Fruit fly (Drosophila melanogaster) whole organism, embryonic: ENCODE data around the gene PDCD-5.

ENCODE experiments used
- Blimp-1 ChIP-seq: fragments of 200-800 bp; sonication (Bioruptor generic); optimal IDR thresholded peaks from 3 replicates; lab custom pipeline; 2018; ENCODE audit warnings: missing biosample characterization, missing genetic modification characterization, mild to moderate bottlenecking, moderate library complexity, missing genetic modification reagents
- CG10274 ChIP-seq: fragments of 200-800 bp; sonication (Bioruptor generic); optimal IDR thresholded peaks from 3 replicates; lab custom pipeline; 2017; ENCODE audit warnings: missing biosample characterization, mild to moderate bottlenecking, missing genetic modification characterization
- CG10366 ChIP-seq: fragments of 200-800 bp; sonication (Bioruptor generic); IDR thresholded peaks from 2 replicates; pipeline ENCODE4 v1.3.6; 2022; ENCODE audit warnings: missing biosample characterization, missing genetic modification characterization
- CG10959 ChIP-seq: fragments of 200-800 bp; sonication (Bioruptor generic); IDR thresholded peaks from 2 replicates; pipeline ENCODE4 v1.3.6; 2022; ENCODE audit warnings: missing biosample characterization, missing genetic modification characterization
- CG11398 ChIP-seq: fragments of 200-800 bp; sonication (Bioruptor generic); optimal IDR thresholded peaks from 2 replicates; lab custom pipeline; 2016; ENCODE audit warnings: missing biosample characterization, missing genetic modification characterization
- CG11560 ChIP-seq: fragments of 200-800 bp; sonication (Bioruptor generic); IDR thresholded peaks from 3 replicates; pipeline ENCODE4 v1.3.6; 2022; ENCODE audit warnings: missing biosample characterization, missing genetic modification characterization
- CG12155 ChIP-seq: fragments of 200-800 bp; sonication (Bioruptor generic); optimal IDR thresholded peaks from 3 replicates; lab custom pipeline; 2016; ENCODE audit warnings: missing biosample characterization, missing genetic modification characterization
- CG13424 ChIP-seq: fragments of 200-800 bp; sonication (Bioruptor generic); optimal IDR thresholded peaks from 2 replicates; lab custom pipeline; 2019; ENCODE audit warnings: missing biosample characterization, mild to moderate bottlenecking, missing genetic modification characterization, moderate library complexity
- CG14014 ChIP-seq: fragments of 200-800 bp; sonication (Bioruptor generic); IDR thresholded peaks from 2 replicates; pipeline ENCODE4 v1.3.6; 2022; ENCODE audit warnings: missing biosample characterization, missing genetic modification characterization
- CG15479 ChIP-seq: fragments of 200-800 bp; sonication (Bioruptor generic); optimal IDR thresholded peaks from 3 replicates; lab custom pipeline; 2019; ENCODE audit warnings: missing biosample characterization, mild to moderate bottlenecking, missing genetic modification characterization, moderate library complexity
- CG17361 ChIP-seq: fragments of 200-800 bp; sonication (Bioruptor generic); IDR thresholded peaks from 3 replicates; pipeline ENCODE4 v1.3.6; 2022; ENCODE audit warnings: missing biosample characterization, missing genetic modification characterization
- CG18619 ChIP-seq: fragments of 200-800 bp; sonication (Bioruptor generic); optimal IDR thresholded peaks from 3 replicates; lab custom pipeline; 2017; ENCODE audit warnings: missing biosample characterization, mild to moderate bottlenecking, missing genetic modification characterization
- CG2875 ChIP-seq: fragments of 200-800 bp; sonication (Bioruptor generic); optimal IDR thresholded peaks from 2 replicates; lab custom pipeline; 2017; ENCODE audit warnings: missing biosample characterization, mild to moderate bottlenecking, missing genetic modification characterization, missing genetic modification reagents
- CG3407 ChIP-seq: fragments of 200-800 bp; sonication (Bioruptor generic); optimal IDR thresholded peaks from 2 replicates; lab custom pipeline; 2018; ENCODE audit warnings: missing biosample characterization, mild to moderate bottlenecking, missing genetic modification characterization
- CG34224 ChIP-seq: fragments of 200-800 bp; sonication (Bioruptor generic); IDR thresholded peaks from 3 replicates; pipeline ENCODE4 v1.3.6; 2022; ENCODE audit warnings: missing biosample characterization, missing genetic modification characterization; ENCODE audit not compliant: partially characterized antibody
- CG4328 ChIP-seq: fragments of 200-800 bp; sonication (Bioruptor generic); optimal IDR thresholded peaks from 3 replicates; lab custom pipeline; 2017; ENCODE audit warnings: missing biosample characterization, missing genetic modification reagents, missing genetic modification characterization
- CG4424 ChIP-seq: fragments of 200-800 bp; sonication (Bioruptor generic); optimal IDR thresholded peaks from 3 replicates; lab custom pipeline; 2016; ENCODE audit warnings: missing biosample characterization, missing genetic modification characterization
- CG5245 ChIP-seq: fragments of 200-800 bp; sonication (Bioruptor generic); optimal IDR thresholded peaks from 3 replicates; lab custom pipeline; 2016; ENCODE audit warnings: missing biosample characterization, missing genetic modification characterization
- CG6254 ChIP-seq: fragments of 200-800 bp; sonication (Bioruptor generic); optimal IDR thresholded peaks from 3 replicates; lab custom pipeline; 2017; ENCODE audit warnings: mild to moderate bottlenecking, missing biosample characterization, missing genetic modification reagents, missing genetic modification characterization
- CG6654 ChIP-seq: fragments of 200-800 bp; sonication (Bioruptor generic); optimal IDR thresholded peaks from 2 replicates; lab custom pipeline; 2017; ENCODE audit warnings: missing biosample characterization, mild to moderate bottlenecking, missing genetic modification characterization
- CG6689 ChIP-seq: fragments of 200-800 bp; sonication (Bioruptor generic); IDR thresholded peaks from 2 replicates; pipeline ENCODE4 v1.3.6; 2022; ENCODE audit warnings: missing biosample characterization, missing genetic modification characterization
- CG7839 ChIP-seq: fragments of 200-800 bp; sonication (Bioruptor generic); optimal IDR thresholded peaks from 3 replicates; lab custom pipeline; 2018; ENCODE audit warnings: missing biosample characterization, mild to moderate bottlenecking, missing genetic modification characterization, moderate library complexity
- CG9437 ChIP-seq: fragments of 200-800 bp; sonication (Bioruptor generic); optimal IDR thresholded peaks from 2 replicates; lab custom pipeline; 2018; ENCODE audit warnings: missing biosample characterization, mild to moderate bottlenecking, missing genetic modification characterization
- CHES-1-like ChIP-seq: fragments of 200-800 bp; sonication (Bioruptor generic); optimal IDR thresholded peaks from 2 replicates; lab custom pipeline; 2016; ENCODE audit warnings: missing biosample characterization, missing genetic modification characterization
- CkIIα-i1 ChIP-seq: fragments of 200-800 bp; sonication (Bioruptor generic); IDR thresholded peaks from 2 replicates; pipeline ENCODE4 v1.3.6; 2022; ENCODE audit warnings: missing biosample characterization, missing genetic modification characterization
- Doc2 ChIP-seq: fragments of 200-800 bp; sonication (Bioruptor generic); IDR thresholded peaks from 2 replicates; pipeline ENCODE4 v1.3.6; 2022; ENCODE audit warnings: missing biosample characterization, missing genetic modification characterization
- Hey ChIP-seq: fragments of 200-800 bp; sonication (Bioruptor generic); optimal IDR thresholded peaks from 3 replicates; lab custom pipeline; 2018; ENCODE audit warnings: missing biosample characterization, mild to moderate bottlenecking, missing genetic modification characterization
- HmgZ ChIP-seq: fragments of 200-800 bp; sonication (Bioruptor generic); optimal IDR thresholded peaks from 2 replicates; lab custom pipeline; 2018; ENCODE audit warnings: missing biosample characterization, mild to moderate bottlenecking, missing genetic modification characterization
- MBD-R2 ChIP-seq: fragments of 200-800 bp; sonication (Bioruptor generic); IDR thresholded peaks from 2 replicates; pipeline ENCODE4 v1.3.6; 2022; ENCODE audit warnings: missing biosample characterization, missing genetic modification characterization
- Rx ChIP-seq: fragments of 200-800 bp; sonication (Bioruptor generic); IDR thresholded peaks from 2 replicates; pipeline ENCODE4 v1.3.6; 2022; ENCODE audit warnings: missing biosample characterization, missing genetic modification characterization
- Spps ChIP-seq: fragments of 200-800 bp; sonication (Bioruptor generic); optimal IDR thresholded peaks from 2 replicates; lab custom pipeline; 2018; ENCODE audit warnings: missing biosample characterization, mild to moderate bottlenecking, missing genetic modification characterization
- Stat92E ChIP-seq, 3 experiments: fragments of >200 bp in 2 of 3; fragments of 200-800 bp in 1 of 3; sonication (Bioruptor generic) in 1 of 3; optimal IDR thresholded peaks; 2 replicates each; lab custom pipeline; 2017 to 2019; ENCODE audit warnings: missing biosample characterization in 3 of 3, missing genetic modification characterization in 3 of 3, mild to moderate bottlenecking in 1 of 3, moderate library complexity in 1 of 3
- ac ChIP-seq: fragments of 200-800 bp; sonication (Bioruptor generic); optimal IDR thresholded peaks from 3 replicates; lab custom pipeline; 2017; ENCODE audit warnings: missing biosample characterization, mild to moderate bottlenecking, missing genetic modification characterization
- chinmo ChIP-seq: fragments of 200-800 bp; sonication (Bioruptor generic); IDR thresholded peaks from 4 replicates; pipeline ENCODE4 v1.3.6; 2022; ENCODE audit warnings: missing biosample characterization, missing genetic modification characterization; ENCODE audit not compliant: partially characterized antibody
- dati ChIP-seq: fragments of 200-800 bp; sonication (Bioruptor generic); IDR thresholded peaks from 2 replicates; pipeline ENCODE4 v1.3.6; 2022; ENCODE audit warnings: missing biosample characterization, missing genetic modification characterization
- dmrt99B ChIP-seq: fragments of 200-800 bp; sonication (Bioruptor generic); optimal IDR thresholded peaks from 2 replicates; lab custom pipeline; 2018; ENCODE audit warnings: missing biosample characterization, mild to moderate bottlenecking, missing genetic modification characterization, moderate library complexity
- gem ChIP-seq: fragments of 200-800 bp; sonication (Bioruptor generic); optimal IDR thresholded peaks from 2 replicates; lab custom pipeline; 2019; ENCODE audit warnings: missing biosample characterization, mild to moderate bottlenecking, missing genetic modification characterization, moderate library complexity
- grn ChIP-seq: fragments of 200-800 bp; sonication (Bioruptor generic); optimal IDR thresholded peaks from 3 replicates; lab custom pipeline; 2017; ENCODE audit warnings: missing biosample characterization, missing genetic modification characterization
- gsb-n ChIP-seq: fragments of 200-800 bp; sonication (Bioruptor generic); optimal IDR thresholded peaks from 3 replicates; lab custom pipeline; 2018; ENCODE audit warnings: missing biosample characterization, mild to moderate bottlenecking, missing genetic modification characterization
- hb ChIP-seq: fragments of 200-800 bp; sonication (Bioruptor generic); IDR thresholded peaks from 3 replicates; pipeline ENCODE4 v1.3.6; 2022; ENCODE audit warnings: missing biosample characterization, missing genetic modification characterization; ENCODE audit not compliant: partially characterized antibody
- her ChIP-seq: fragments of 200-800 bp; sonication (Bioruptor generic); optimal IDR thresholded peaks from 2 replicates; lab custom pipeline; 2016; ENCODE audit warnings: missing biosample characterization, missing genetic modification characterization
- ind ChIP-seq: fragments of 200-800 bp; sonication (Bioruptor generic); optimal IDR thresholded peaks from 3 replicates; lab custom pipeline; 2016; ENCODE audit warnings: missing biosample characterization, missing genetic modification characterization
- insv ChIP-seq, 2 experiments: fragments of 200-800 bp; sonication (Bioruptor generic); optimal IDR thresholded peaks; 3 replicates each; lab custom pipeline; 2016 to 2018; ENCODE audit warnings: missing biosample characterization in 2 of 2, missing genetic modification characterization in 2 of 2
- inv ChIP-seq: fragments of 200-800 bp; sonication (Bioruptor generic); IDR thresholded peaks from 2 replicates; pipeline ENCODE4 v1.3.6; 2022; ENCODE audit warnings: missing biosample characterization, missing genetic modification characterization; ENCODE audit not compliant: partially characterized antibody
- lmd ChIP-seq: fragments of 200-800 bp; sonication (Bioruptor generic); IDR thresholded peaks from 2 replicates; pipeline ENCODE4 v1.3.6; 2022; ENCODE audit warnings: missing biosample characterization, missing genetic modification characterization
- nmo ChIP-seq: fragments of 200-800 bp; sonication (Bioruptor generic); optimal IDR thresholded peaks from 2 replicates; lab custom pipeline; 2018; ENCODE audit warnings: missing biosample characterization, mild to moderate bottlenecking, missing genetic modification characterization, moderate library complexity
- oc ChIP-seq: fragments of 200-800 bp; sonication (Bioruptor generic); optimal IDR thresholded peaks from 2 replicates; lab custom pipeline; 2018; ENCODE audit warnings: missing biosample characterization, mild to moderate bottlenecking, missing genetic modification characterization, moderate library complexity
- sr ChIP-seq: fragments of 200-800 bp; sonication (Bioruptor generic); IDR thresholded peaks from 3 replicates; pipeline ENCODE4 v1.3.6; 2022; ENCODE audit warnings: missing biosample characterization, missing genetic modification characterization
- trem ChIP-seq: fragments of 200-800 bp; optimal IDR thresholded peaks from 3 replicates; lab custom pipeline; 2019; ENCODE audit warnings: missing biosample characterization, mild to moderate bottlenecking, missing genetic modification characterization, moderate library complexity
- vfl ChIP-seq: fragments of 200-800 bp; sonication (Bioruptor generic); optimal IDR thresholded peaks from 2 replicates; lab custom pipeline; 2016; ENCODE audit warnings: missing biosample characterization, missing genetic modification characterization
- zf30C ChIP-seq: fragments of 200-800 bp; sonication (Bioruptor generic); optimal IDR thresholded peaks from 3 replicates; lab custom pipeline; 2018; ENCODE audit warnings: missing biosample characterization, mild to moderate bottlenecking, missing genetic modification characterization

PDCD-5 gene

DNA sequence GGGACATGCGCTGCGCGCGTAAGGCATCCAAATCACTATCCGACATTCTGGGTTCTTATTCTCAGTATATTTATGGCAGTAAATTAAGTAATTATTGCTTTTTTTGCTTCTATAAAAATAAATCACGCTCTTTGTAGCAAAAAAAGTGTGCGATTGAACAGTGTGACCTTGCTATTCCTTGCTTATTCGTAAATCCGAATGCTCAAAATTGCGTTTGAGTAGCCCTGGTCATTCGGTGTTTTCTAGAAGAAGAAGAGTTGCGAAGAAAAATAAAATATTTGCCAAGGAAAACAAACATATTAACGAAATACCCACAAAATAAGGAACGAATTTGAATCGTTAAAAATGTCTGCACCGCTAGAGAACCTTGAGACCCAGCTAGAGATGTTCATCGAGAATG lies at the start of gene PDCD-5, which contains the start of gene MED10 (continued):
- TF ChIP-seq Doc2 (GFP tag; lab: Robert Waterston, UW) (no peak), gsb-n (no peak), Stat92E (GFP tag; optimal IDR thresholded peaks at IDR 0.05; lab: Kevin White, UChicago) (no peak), CG2875 (GFP tag; lab: Kevin White, UChicago) (no peak), zf30C (no peak), CG17361 (GFP tag; lab: Robert Waterston, UW) (no peak), CG11560 (tag; lab: Robert Waterston, UW) (peak; percentile 90), CG18619 (GFP tag; lab: Kevin White, UChicago) (no peak), dati (GFP tag; lab: Robert Waterston, UW) (no peak), CkIIα-i1 (no peak), CG6654 (no peak), inv (no peak), hb (GFP tag; lab: Robert Waterston, UW) (no peak), CG6254 (GFP tag; lab: Kevin White, UChicago) (no peak), CG4328 (GFP tag; lab: Kevin White, UChicago) (no peak), vfl (GFP tag; lab: Kevin White, UChicago) (no peak), gem (no peak), lmd (GFP tag; lab: Robert Waterston, UW) (no peak), CG3407 (GFP tag; lab: Kevin White, UChicago) (no peak), CHES-1-like (peak; percentile 31), CG12155 (GFP tag; lab: Kevin White, UChicago) (no peak), oc (tag; lab: Kevin White, UChicago) (no peak), CG34224 (no peak), ind (GFP tag; lab: Kevin White, UChicago) (no peak), HmgZ (tag; lab: Kevin White, UChicago) (peak; percentile 77), grn (no peak), CG4424 (GFP tag; lab: Kevin White, UChicago) (no peak), CG9437 (GFP tag; lab: Kevin White, UChicago) (no peak), Blimp-1 (GFP tag; lab: Kevin White, UChicago) (no peak), CG11398 (GFP tag; lab: Kevin White, UChicago) (no peak), Rx (no peak), MBD-R2 (GFP tag; lab: Robert Waterston, UW) (peak; percentile 96), her (GFP tag; lab: Kevin White, UChicago) (peak; percentile 100), CG6689 (GFP tag; lab: Robert Waterston, UW) (no peak), nmo (GFP tag; lab: Kevin White, UChicago) (peak; percentile 70), insv (GFP tag; optimal IDR thresholded peaks at IDR 0.05; lab: Kevin White, UChicago) (no peak), chinmo (GFP tag; lab: Robert Waterston, UW) (no peak), CG15479 (no peak), CG10366 (GFP tag; lab: Robert Waterston, UW) (no peak), trem (tag; lab: Kevin White, UChicago) (peak; percentile 42), Spps (tag; lab: Kevin White, UChicago) (no peak), sr (GFP tag; lab: Robert Waterston, UW) (no peak), CG10959 (GFP tag; lab: Robert Waterston, UW) (peak; percentile 33; the same call in 1 of the 2 replicates), CG13424 (tag; lab: Kevin White, UChicago) (peak; percentile 12), ac (GFP tag; lab: Kevin White, UChicago) (no peak), CG10274 (GFP tag; lab: Kevin White, UChicago) (no peak), CG7839 (no peak), Hey (tag; lab: Kevin White, UChicago) (no peak), dmrt99B (tag; lab: Kevin White, UChicago) (no peak), CG14014 (GFP tag; lab: Robert Waterston, UW) (no peak), CG5245 (GFP tag; lab: Kevin White, UChicago) (no peak)
